Fruit fly (Drosophila melanogaster) whole organism, embryonic: Measurements from ENCODE around the gene CG31675.

Source experiments
- CG11398 ChIP-seq: fragments of 200-800 bp; sonication (Bioruptor generic); optimal IDR thresholded peaks from 2 replicates; lab custom pipeline; 2016; ENCODE audit warnings: missing biosample characterization, missing genetic modification characterization
- CG34224 ChIP-seq: fragments of 200-800 bp; sonication (Bioruptor generic); IDR thresholded peaks from 3 replicates; pipeline ENCODE4 v1.3.6; 2022; ENCODE audit warnings: missing biosample characterization, missing genetic modification characterization; ENCODE audit not compliant: partially characterized antibody
- CG9437 ChIP-seq: fragments of 200-800 bp; sonication (Bioruptor generic); optimal IDR thresholded peaks from 2 replicates; lab custom pipeline; 2018; ENCODE audit warnings: missing biosample characterization, mild to moderate bottlenecking, missing genetic modification characterization
- Gsc ChIP-seq: fragments of 200-800 bp; sonication (Bioruptor generic); IDR thresholded peaks from 2 replicates; pipeline ENCODE4 v1.3.6; 2022; ENCODE audit warnings: missing biosample characterization, missing genetic modification characterization
- NC2α ChIP-seq: fragments of 200-800 bp; sonication (Bioruptor generic); optimal IDR thresholded peaks from 2 replicates; lab custom pipeline; 2016; ENCODE audit warnings: missing biosample characterization, missing genetic modification characterization
- Oaz ChIP-seq: fragments of 200-800 bp; sonication (Bioruptor generic); IDR thresholded peaks from 2 replicates; pipeline ENCODE4 v1.3.6; 2022; ENCODE audit warnings: missing biosample characterization, missing genetic modification characterization
- caup ChIP-seq: fragments of 200-800 bp; sonication (Bioruptor generic); optimal IDR thresholded peaks from 3 replicates; lab custom pipeline; 2017; ENCODE audit warnings: missing biosample characterization, mild to moderate bottlenecking, missing genetic modification characterization, moderate library complexity; ENCODE audit not compliant: severe bottlenecking
- cwo ChIP-seq: fragments of 200-800 bp; sonication (Bioruptor generic); optimal IDR thresholded peaks from 3 replicates; lab custom pipeline; 2017; ENCODE audit warnings: missing biosample characterization, missing genetic modification characterization, mild to moderate bottlenecking, moderate library complexity, missing genetic modification reagents
- fd96Cb ChIP-seq: fragments of 200-800 bp; sonication (Bioruptor generic); optimal IDR thresholded peaks from 2 replicates; lab custom pipeline; 2018; ENCODE audit warnings: missing biosample characterization, mild to moderate bottlenecking, missing genetic modification characterization, moderate library complexity

DNA sequence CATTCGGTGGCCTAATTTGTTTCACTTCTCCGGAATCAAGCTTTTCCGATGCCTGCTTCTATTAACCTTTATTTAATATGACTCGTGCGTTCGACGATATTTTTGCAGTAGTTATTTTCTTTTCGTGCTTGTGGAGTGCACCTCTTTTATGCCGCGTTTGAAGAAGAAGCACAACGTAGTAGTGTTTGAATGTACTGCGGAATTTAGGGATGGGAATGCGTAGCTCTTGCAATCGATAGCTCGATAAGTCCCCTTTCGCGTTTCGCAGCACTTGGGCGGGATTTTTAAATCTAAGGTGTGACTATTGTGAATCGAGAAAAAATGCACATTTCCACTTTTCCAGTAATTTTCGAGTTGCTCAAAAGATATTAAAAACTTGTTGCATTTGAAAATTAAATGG, 51.2 kb downstream of the CG31675 start, which contains the start of the genes CG43739 and sky:
- no peak for TF ChIP-seq caup (GFP tag; lab: Kevin White, UChicago)
- peak; percentile 84 for TF ChIP-seq CG34224 (GFP tag; lab: Robert Waterston, UW)
- TF ChIP-seq NC2α = no peak
- no peak for TF ChIP-seq CG11398
- no peak for TF ChIP-seq fd96Cb
- no peak for TF ChIP-seq cwo (GFP tag; lab: Kevin White, UChicago)
- TF ChIP-seq Gsc = no peak
- TF ChIP-seq CG9437 (GFP tag; lab: Kevin White, UChicago) = peak; percentile 89
- no peak for TF ChIP-seq Oaz
